Fruit fly (Drosophila melanogaster) whole organism, adult: ENCODE data around the gene CG17855.
A peak's percentile ranks its signal among the peaks of the same experiment; 100 is the strongest.

Experiments
- CG11617 ChIP-seq: fragments of 200-800 bp; sonication (Bioruptor generic); optimal IDR thresholded peaks from 2 replicates; lab custom pipeline; 2017; ENCODE audit warnings: mild to moderate bottlenecking, missing biosample characterization, missing genetic modification reagents, missing genetic modification characterization
- CG12768 ChIP-seq: fragments of 200-800 bp; sonication (Bioruptor generic); optimal IDR thresholded peaks from 2 replicates; lab custom pipeline; 2017; ENCODE audit warnings: missing biosample characterization, missing genetic modification characterization, mild to moderate bottlenecking, moderate library complexity, missing genetic modification reagents
- CG14711 ChIP-seq: fragments of 200-800 bp; sonication (Bioruptor generic); optimal IDR thresholded peaks from 2 replicates; lab custom pipeline; 2018; ENCODE audit warnings: missing biosample characterization, mild to moderate bottlenecking, missing genetic modification characterization, moderate library complexity
- CG1620 ChIP-seq: fragments of 200-800 bp; sonication (Bioruptor generic); optimal IDR thresholded peaks from 2 replicates; lab custom pipeline; 2016; ENCODE audit warnings: missing biosample characterization, missing genetic modification characterization
- CG33017 ChIP-seq: fragments of 200-800 bp; sonication (Bioruptor generic); optimal IDR thresholded peaks from 2 replicates; lab custom pipeline; 2018; ENCODE audit warnings: missing biosample characterization, mild to moderate bottlenecking, missing genetic modification characterization, moderate library complexity
- CG5204 ChIP-seq: fragments of 200-800 bp; sonication (Bioruptor generic); optimal IDR thresholded peaks from 2 replicates; lab custom pipeline; 2016; ENCODE audit warnings: missing biosample characterization, missing genetic modification characterization
- CG7045 ChIP-seq: fragments of 200-800 bp; sonication (Bioruptor generic); optimal IDR thresholded peaks from 2 replicates; lab custom pipeline; 2017; ENCODE audit warnings: missing biosample characterization, mild to moderate bottlenecking, missing genetic modification characterization
- CG7101 ChIP-seq: fragments of 200-800 bp; sonication (Bioruptor generic); optimal IDR thresholded peaks from 2 replicates; lab custom pipeline; 2018; ENCODE audit warnings: missing biosample characterization, mild to moderate bottlenecking, missing genetic modification characterization, moderate library complexity
- Crg-1 ChIP-seq: fragments of 200-800 bp; sonication (Bioruptor generic); optimal IDR thresholded peaks from 2 replicates; lab custom pipeline; 2016; ENCODE audit warnings: missing biosample characterization, missing genetic modification characterization
- Hr96 ChIP-seq: fragments of 200-800 bp; sonication (Bioruptor generic); optimal IDR thresholded peaks from 2 replicates; lab custom pipeline; 2016; ENCODE audit warnings: missing biosample characterization, missing genetic modification characterization
- Mnt ChIP-seq: fragments of 200-800 bp; sonication (Bioruptor generic); optimal IDR thresholded peaks from 2 replicates; lab custom pipeline; 2016; ENCODE audit warnings: missing biosample characterization, mild to moderate bottlenecking, missing genetic modification characterization
- bab1 ChIP-seq: fragments of 200-800 bp; sonication (Bioruptor generic); optimal IDR thresholded peaks from 3 replicates; lab custom pipeline; 2019; ENCODE audit warnings: missing biosample characterization, mild to moderate bottlenecking, missing genetic modification characterization, moderate library complexity
- cic ChIP-seq: fragments of 200-800 bp; sonication (Bioruptor generic); optimal IDR thresholded peaks from 2 replicates; lab custom pipeline; 2017; ENCODE audit warnings: missing biosample characterization, mild to moderate bottlenecking, missing genetic modification characterization, moderate library complexity
- cnc ChIP-seq, 2 experiments: fragments of >200 bp; optimal IDR thresholded peaks; 2 replicates each; lab custom pipeline; 2017
- kay ChIP-seq: fragments of 200-800 bp; sonication (Bioruptor generic); peaks from one replicate; lab custom pipeline; 2016; ENCODE audit warnings: missing biosample characterization, missing genetic modification characterization, borderline replicate concordance
- ovo ChIP-seq: fragments of 200-800 bp; sonication (Bioruptor generic); optimal IDR thresholded peaks from 2 replicates; lab custom pipeline; 2016; ENCODE audit warnings: missing biosample characterization, missing genetic modification characterization
- tj ChIP-seq: fragments of 200-800 bp; sonication (Bioruptor generic); optimal IDR thresholded peaks from 3 replicates; lab custom pipeline; 2017; ENCODE audit warnings: missing biosample characterization, mild to moderate bottlenecking, missing genetic modification characterization, moderate library complexity
- toe ChIP-seq: fragments of 200-800 bp; sonication (Bioruptor generic); optimal IDR thresholded peaks from 2 replicates; lab custom pipeline; 2016; ENCODE audit warnings: missing biosample characterization, missing genetic modification characterization

The CG17855 gene

DNA sequence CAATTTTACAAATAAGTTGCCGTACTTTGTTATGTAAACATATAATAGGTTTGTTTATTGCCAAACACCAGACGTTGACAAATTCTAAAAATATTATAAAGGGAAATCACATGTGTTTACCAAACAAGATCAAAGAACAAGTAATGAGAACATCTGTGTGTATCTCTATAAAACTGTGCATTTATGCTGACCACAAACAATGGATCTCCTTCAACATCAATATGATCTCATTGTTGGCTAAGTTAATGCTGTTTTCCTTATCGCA, 41.4 kb upstream of the CG17855 start:
- TF ChIP-seq ovo (GFP tag; lab: Kevin White, UChicago) (no peak), CG7045 (GFP tag; lab: Kevin White, UChicago) (no peak), CG33017 (tag; lab: Kevin White, UChicago) (no peak), tj (GFP tag; lab: Kevin White, UChicago) (no peak), CG5204 (GFP tag; lab: Kevin White, UChicago) (no peak), toe (GFP tag; lab: Kevin White, UChicago) (no peak), CG7101 (tag; lab: Kevin White, UChicago) (no peak), bab1 (GFP tag; lab: Kevin White, UChicago) (no peak), cnc (optimal IDR thresholded peaks at IDR 0.05; lab: Kevin White, UChicago) (no peak)

DNA sequence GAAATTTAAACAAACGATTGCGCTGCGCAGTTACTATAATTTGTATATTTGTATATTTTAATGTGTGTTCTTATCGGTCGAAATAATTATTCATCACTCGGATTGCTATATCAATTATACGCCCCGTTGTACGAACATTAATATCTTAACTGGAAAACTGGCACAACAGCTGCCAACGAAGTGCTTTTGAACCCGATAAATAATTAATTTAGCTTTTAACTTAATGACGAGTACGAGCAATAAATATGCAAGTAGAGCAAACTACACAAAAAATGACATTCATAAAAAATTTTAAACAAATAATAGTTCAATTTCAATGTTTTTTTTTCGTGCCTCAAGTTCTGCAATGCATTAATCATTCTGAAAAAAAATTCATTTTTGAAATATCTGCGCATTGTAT, 39.9 kb upstream of the CG17855 start:
- TF ChIP-seq tj (GFP tag; lab: Kevin White, UChicago) (no peak), Hr96 (GFP tag; lab: Kevin White, UChicago) (no peak), CG7045 (GFP tag; lab: Kevin White, UChicago) (no peak), kay (GFP tag; lab: Kevin White, UChicago) (peak; percentile 94)

DNA sequence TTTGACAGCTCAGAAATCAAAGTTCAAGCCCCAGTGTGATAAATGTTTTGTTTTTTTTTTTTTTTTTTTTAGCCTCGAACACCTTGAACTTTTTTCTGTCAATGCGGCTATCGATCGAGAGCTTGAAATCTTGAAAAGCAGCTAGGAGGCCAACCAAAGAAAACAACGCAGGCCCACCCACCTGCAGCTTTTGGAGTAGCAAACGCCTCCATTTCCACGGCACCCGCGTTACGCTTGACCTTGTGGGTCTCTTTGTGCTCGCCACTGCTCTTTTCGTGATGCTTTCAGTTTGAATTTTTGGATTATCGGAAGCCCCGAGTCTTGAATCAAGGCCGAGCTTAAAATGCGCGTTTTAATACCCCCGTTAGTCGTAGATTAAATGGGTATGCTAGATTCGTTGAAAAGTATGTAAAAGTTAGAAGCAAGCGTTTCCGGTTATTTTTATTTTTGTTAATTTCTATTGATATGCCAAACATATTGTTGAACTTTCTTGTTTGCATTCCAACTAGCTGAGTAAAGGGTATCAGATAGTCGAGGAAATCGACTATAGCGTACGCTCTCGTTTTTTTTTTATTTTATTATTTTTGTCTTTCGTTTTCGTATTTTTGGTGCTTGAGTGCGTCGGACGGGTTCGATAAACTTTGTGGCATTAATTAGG, 37.4 kb upstream of the CG17855 start:
- TF ChIP-seq bab1 (GFP tag; lab: Kevin White, UChicago) = peak; percentile 48
- no peak for TF ChIP-seq Mnt (GFP tag; lab: Kevin White, UChicago)

DNA sequence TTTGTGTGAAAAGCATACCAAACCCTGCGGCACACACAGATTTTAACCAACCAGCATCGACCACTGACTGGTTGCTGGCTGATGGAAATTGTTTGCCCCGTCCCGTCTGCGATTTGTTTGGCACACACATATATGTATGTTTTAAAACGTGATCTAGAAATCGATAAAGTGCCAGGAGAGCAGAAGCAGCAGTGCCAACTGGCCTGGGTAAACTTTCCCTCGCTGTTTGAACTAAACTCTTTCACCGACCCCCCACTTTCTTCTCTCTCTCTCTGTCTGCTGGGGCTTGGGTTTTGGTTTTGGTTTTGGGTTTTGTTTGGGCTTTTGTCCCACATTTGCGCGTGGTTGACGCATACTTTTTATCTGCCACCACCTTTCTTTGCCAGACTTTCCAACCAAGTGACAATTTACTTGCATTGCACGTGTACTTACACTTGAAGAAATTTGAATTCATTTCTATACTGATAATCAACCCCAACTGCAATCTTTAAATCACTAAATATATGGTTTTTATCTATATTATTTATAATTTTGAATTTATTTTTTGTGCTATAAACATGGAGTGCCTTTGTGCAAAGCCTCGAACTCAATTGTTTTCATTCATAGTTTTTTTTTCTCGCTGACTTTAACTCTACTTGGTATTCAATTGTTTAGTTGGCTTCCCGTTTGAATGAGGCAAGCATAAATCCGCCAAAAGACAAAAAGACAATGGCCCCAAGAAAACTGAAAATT, 34.8 kb upstream of the CG17855 start:
- TF ChIP-seq CG12768 (GFP tag; lab: Kevin White, UChicago) = no peak
- peak; percentile 40 for TF ChIP-seq kay (GFP tag; lab: Kevin White, UChicago)

DNA sequence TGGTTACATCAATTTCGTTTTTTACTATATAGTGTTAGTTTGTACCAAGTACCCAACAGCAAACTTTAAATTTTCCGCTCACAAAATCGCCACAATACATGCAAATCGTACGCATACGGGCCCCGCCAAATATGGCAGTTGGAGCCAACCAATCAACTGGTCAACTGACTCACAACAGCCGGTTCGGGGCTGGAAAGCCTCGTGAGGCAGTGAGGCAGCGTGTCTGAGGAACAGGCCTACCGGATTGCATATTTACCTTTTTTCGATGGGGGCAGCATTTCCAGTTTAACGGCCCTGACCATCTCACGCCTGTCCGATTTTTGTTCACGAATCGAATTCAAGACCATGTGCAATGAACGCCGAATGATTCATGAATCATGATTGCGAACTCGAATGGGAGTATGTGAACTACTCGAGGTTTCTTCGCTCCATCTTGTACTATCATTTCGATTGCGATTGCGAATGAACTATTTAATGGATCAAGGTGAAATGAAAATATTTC, 33.7 kb upstream of the CG17855 start:
- TF ChIP-seq kay (GFP tag; lab: Kevin White, UChicago) (no peak), tj (GFP tag; lab: Kevin White, UChicago) (peak; percentile 50)

DNA sequence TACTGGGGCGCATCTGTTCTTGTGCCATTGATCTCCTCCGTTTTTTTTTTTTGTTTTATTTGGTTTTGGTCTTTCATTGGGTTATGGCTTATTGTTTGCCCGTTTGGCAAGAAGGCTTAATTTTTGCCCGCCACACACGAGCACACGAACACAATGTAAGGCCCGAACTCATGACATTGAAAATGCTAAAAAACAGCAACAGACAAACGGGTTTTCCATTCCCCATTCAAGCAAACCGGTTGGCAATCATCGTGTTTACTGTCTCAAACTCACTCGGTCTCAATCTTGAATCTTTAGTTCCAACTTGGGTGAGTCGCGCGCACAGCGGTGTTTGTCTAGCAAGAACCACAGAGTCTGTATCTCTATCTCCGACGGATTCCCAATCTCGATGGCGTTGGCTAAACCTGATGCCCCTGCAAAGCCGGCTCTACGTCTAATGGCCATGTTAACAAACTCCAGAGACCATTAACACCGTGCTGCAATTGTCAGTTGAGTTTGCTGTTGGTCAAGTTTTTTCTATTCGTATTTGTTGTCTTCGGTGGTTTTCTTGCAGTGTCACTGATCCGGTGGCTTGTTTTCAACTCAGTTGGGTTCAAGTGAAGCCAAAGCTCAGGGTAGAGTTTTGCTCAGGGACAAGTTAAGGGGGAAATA, 31.7 kb upstream of the CG17855 start:
- no peak for TF ChIP-seq CG33017 (tag; lab: Kevin White, UChicago)

DNA sequence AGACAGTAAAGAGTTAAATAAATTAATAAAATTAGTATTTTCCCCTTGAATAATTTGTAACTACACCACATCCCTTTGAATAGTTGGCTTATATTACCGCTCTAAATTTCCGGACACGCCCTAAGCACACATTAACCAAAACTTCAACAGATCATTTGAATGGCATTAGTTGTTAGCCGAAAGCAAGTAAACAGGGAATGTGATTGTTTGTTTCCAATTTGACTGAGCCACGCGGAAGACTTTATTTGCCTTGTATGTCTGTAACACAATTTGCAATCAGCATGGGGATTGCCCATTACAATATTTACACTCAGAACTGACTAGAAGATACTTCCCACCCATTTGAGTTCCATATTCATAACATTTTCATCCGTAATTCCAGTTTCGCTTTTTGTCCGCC, 30.7 kb upstream of the CG17855 start:
- TF ChIP-seq CG11617 (no peak), kay (GFP tag; lab: Kevin White, UChicago) (peak; percentile 40), Hr96 (GFP tag; lab: Kevin White, UChicago) (no peak), tj (GFP tag; lab: Kevin White, UChicago) (no peak)

DNA sequence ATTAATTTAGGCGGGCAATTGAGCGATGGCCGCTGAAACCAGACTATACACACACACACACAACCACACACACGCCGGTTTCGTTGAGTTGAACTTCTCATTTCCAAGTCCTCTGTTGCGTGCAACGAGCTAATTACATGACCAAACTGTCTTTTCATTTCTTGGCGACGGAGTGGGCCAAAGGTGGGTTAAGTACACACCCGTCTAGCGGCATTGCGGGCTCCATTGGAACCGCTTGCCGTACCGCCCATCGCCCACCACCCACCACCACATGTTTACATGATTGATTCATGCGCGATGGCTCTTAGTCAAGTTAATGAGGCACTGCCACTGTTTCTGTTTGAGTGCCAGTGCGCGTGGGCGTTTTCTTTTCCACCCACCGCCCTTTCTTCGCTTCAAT, 29.9 kb upstream of the CG17855 start:
- TF ChIP-seq CG33017 (tag; lab: Kevin White, UChicago) = no peak
- no peak for TF ChIP-seq CG7101 (tag; lab: Kevin White, UChicago)
- TF ChIP-seq cnc (optimal IDR thresholded peaks at IDR 0.05; lab: Kevin White, UChicago) = no peak
- no peak for TF ChIP-seq cic (GFP tag; lab: Kevin White, UChicago)
- TF ChIP-seq tj (GFP tag; lab: Kevin White, UChicago) = no peak
- no peak for TF ChIP-seq CG14711 (tag; lab: Kevin White, UChicago)
- no peak for TF ChIP-seq kay (GFP tag; lab: Kevin White, UChicago)
- no peak for TF ChIP-seq Crg-1 (GFP tag; lab: Kevin White, UChicago)
- no peak for TF ChIP-seq ovo (GFP tag; lab: Kevin White, UChicago)
- TF ChIP-seq CG1620 = no peak
- TF ChIP-seq toe (GFP tag; lab: Kevin White, UChicago) = no peak
